Worm (Caenorhabditis elegans) whole organism, L4 larva: Measurements from ENCODE around the gene col-68.

Experiments
- D1046.2 ChIP-seq: fragments of 200-800 bp; sonication (Bioruptor generic); IDR thresholded peaks from 2 replicates; pipeline ENCODE4 v1.3.6; 2022; ENCODE audit warnings: missing genetic modification characterization, missing compliant biosample characterization
- F26F4.8 ChIP-seq: fragments of 200-800 bp; sonication (Bioruptor generic); conservative IDR thresholded peaks from 2 replicates; pipeline ENCODE4 v1.3.6; 2022; ENCODE audit warnings: missing genetic modification characterization, missing compliant biosample characterization
- R02D3.7 ChIP-seq: fragments of 150-350 bp; sonication (generic microtip); optimal IDR thresholded peaks from 3 replicates; lab custom pipeline; 2014; ENCODE audit warnings: missing biosample characterization, missing genetic modification characterization
- T20F7.1 ChIP-seq: fragments of 200-800 bp; sonication (Bioruptor generic); optimal IDR thresholded peaks from 2 replicates; lab custom pipeline; 2018; ENCODE audit warnings: mild to moderate bottlenecking, missing genetic modification characterization, missing compliant biosample characterization
- Y48G9A.11 ChIP-seq: fragments of 200-800 bp; sonication (Bioruptor generic); IDR thresholded peaks from 2 replicates; pipeline ENCODE4 v1.3.6; 2022; ENCODE audit warnings: missing genetic modification reagents, missing genetic modification characterization, missing compliant biosample characterization
- Y5F2A.4 ChIP-seq: fragments of 200-800 bp; sonication (Bioruptor generic); optimal IDR thresholded peaks from 2 replicates; lab custom pipeline; 2018; ENCODE audit warnings: mild to moderate bottlenecking, missing genetic modification characterization, missing compliant biosample characterization
- ZK337.2 ChIP-seq: fragments of 200-800 bp; sonication (Bioruptor generic); IDR thresholded peaks from 2 replicates; pipeline ENCODE4 v1.3.6; 2022; ENCODE audit warnings: missing genetic modification reagents, missing genetic modification characterization, missing compliant biosample characterization
- ama-1 ChIP-seq: fragments of 150-350 bp; optimal IDR thresholded peaks from 2 replicates; lab custom pipeline; 2014; ENCODE audit warnings: inconsistent platforms, mixed read lengths
- ceh-44 ChIP-seq: fragments of 200-800 bp; sonication (Bioruptor generic); IDR thresholded peaks from 2 replicates; pipeline ENCODE4 v1.3.6; 2022; ENCODE audit warnings: missing genetic modification reagents, missing genetic modification characterization, missing compliant biosample characterization
- ces-1 ChIP-seq: fragments of 150-350 bp; sonication (generic microtip); optimal IDR thresholded peaks from 4 replicates; lab custom pipeline; 2014; ENCODE audit warnings: missing biosample characterization, missing genetic modification reagents, missing genetic modification characterization
- ctbp-1 ChIP-seq: fragments of 200-800 bp; sonication (Bioruptor generic); IDR thresholded peaks from 2 replicates; pipeline ENCODE4 v1.3.6; 2022; ENCODE audit warnings: missing genetic modification reagents, missing genetic modification characterization, missing compliant biosample characterization
- daf-16 ChIP-seq, 3 experiments: sonication (generic microtip); optimal IDR thresholded peaks; 2 replicates each; lab custom pipeline; 2016 to 2017; ENCODE audit warnings: missing genetic modification characterization in 3 of 3, missing genetic modification reagents in 3 of 3, mild to moderate bottlenecking in 2 of 3, missing compliant biosample characterization in 2 of 3, missing biosample characterization in 1 of 3, moderate library complexity in 1 of 3
- dmd-8 ChIP-seq: fragments of 200-800 bp; sonication (Bioruptor generic); IDR thresholded peaks from 2 replicates; pipeline ENCODE4 v1.3.6; 2022; ENCODE audit warnings: missing genetic modification characterization, missing compliant biosample characterization
- dpl-1 ChIP-seq: fragments of 150-350 bp; optimal IDR thresholded peaks from 2 replicates; lab custom pipeline; 2014; ENCODE audit warnings: missing biosample characterization, missing genetic modification reagents, missing genetic modification characterization
- dve-1 ChIP-seq: sonication (generic microtip); optimal IDR thresholded peaks from 2 replicates; lab custom pipeline; 2017; ENCODE audit warnings: antibody characterized with exemption, mild to moderate bottlenecking, missing genetic modification characterization, missing compliant biosample characterization; ENCODE audit not compliant: insufficient read depth
- egl-43 ChIP-seq: fragments of 200-800 bp; sonication (Bioruptor generic); IDR thresholded peaks from 2 replicates; pipeline ENCODE4 v1.3.6; 2022; ENCODE audit warnings: missing genetic modification reagents, missing genetic modification characterization, missing compliant biosample characterization
- fkh-10 ChIP-seq: fragments of 150-350 bp; optimal IDR thresholded peaks from 2 replicates; lab custom pipeline; 2014; ENCODE audit warnings: missing biosample characterization, missing genetic modification reagents, missing genetic modification characterization
- hif-1 ChIP-seq, 2 experiments: sonication (generic microtip); optimal IDR thresholded peaks; 2 replicates each; lab custom pipeline; 2016 to 2017; ENCODE audit warnings: missing compliant biosample characterization in 2 of 2, missing genetic modification characterization in 2 of 2, missing genetic modification reagents in 2 of 2, missing genotype in 2 of 2, mild to moderate bottlenecking in 1 of 2
- hlh-30 ChIP-seq: sonication (generic microtip); optimal IDR thresholded peaks from 2 replicates; lab custom pipeline; 2017; ENCODE audit warnings: antibody characterized with exemption, mild to moderate bottlenecking, missing genetic modification characterization, missing compliant biosample characterization; ENCODE audit not compliant: insufficient read depth
- hmg-1.1 ChIP-seq: fragments of 200-800 bp; sonication (Bioruptor generic); IDR thresholded peaks from 2 replicates; pipeline ENCODE4 v1.3.6; 2022; ENCODE audit warnings: missing genetic modification reagents, missing genetic modification characterization, missing compliant biosample characterization
- lin-13 ChIP-seq: fragments of 150-350 bp; optimal IDR thresholded peaks from 2 replicates; lab custom pipeline; 2014; ENCODE audit warnings: missing biosample characterization, missing genetic modification reagents, missing genetic modification characterization
- lin-38 ChIP-seq: fragments of 200-800 bp; sonication (Bioruptor generic); IDR thresholded peaks from 2 replicates; pipeline ENCODE4 v1.3.6; 2022; ENCODE audit warnings: missing genetic modification reagents, missing genetic modification characterization, missing compliant biosample characterization
- lsy-2 ChIP-seq, 2 experiments: fragments of 150-350 bp in 1 of 2; sonication (generic microtip) in 1 of 2; optimal IDR thresholded peaks; 2 replicates each; lab custom pipeline; 2014 to 2017; ENCODE audit warnings: missing biosample characterization in 2 of 2, missing genetic modification characterization in 2 of 2
- mdl-1 ChIP-seq, 2 experiments: fragments of 150-350 bp in 1 of 2; sonication (generic microtip) in 1 of 2; optimal IDR thresholded peaks; 2 replicates each; lab custom pipeline; 2014 to 2017; ENCODE audit warnings: missing biosample characterization in 2 of 2, missing genetic modification characterization in 2 of 2
- mep-1 ChIP-seq: fragments of 150-350 bp; sonication (generic microtip); optimal IDR thresholded peaks from 3 replicates; lab custom pipeline; 2014; ENCODE audit warnings: missing biosample characterization, missing genetic modification characterization
- mes-2 ChIP-seq: sonication (generic microtip); optimal IDR thresholded peaks from 2 replicates; lab custom pipeline; 2016; ENCODE audit warnings: missing genotype, mild to moderate bottlenecking, missing genetic modification characterization, missing compliant biosample characterization; ENCODE audit not compliant: poor library complexity, severe bottlenecking
- mxl-3 ChIP-seq: fragments of 200-800 bp; sonication (Bioruptor generic); optimal IDR thresholded peaks from 2 replicates; lab custom pipeline; 2018; ENCODE audit warnings: mild to moderate bottlenecking, missing genetic modification characterization, missing compliant biosample characterization
- nhr-6 ChIP-seq: fragments of 150-350 bp; optimal IDR thresholded peaks from 2 replicates; lab custom pipeline; 2014; ENCODE audit warnings: missing biosample characterization, missing genetic modification characterization
- pha-4 ChIP-seq, 2 experiments: fragments of 150-350 bp in 1 of 2; fragments of 200-800 bp in 1 of 2; sonication (Bioruptor generic) in 1 of 2; IDR thresholded peaks in 1 of 2; optimal IDR thresholded peaks in 1 of 2; 2 replicates each; pipeline versions ENCODE4 v1.3.6 to Lab custom; 2014 to 2022; ENCODE audit warnings: missing genetic modification characterization in 2 of 2, missing genetic modification reagents in 2 of 2, missing biosample characterization in 1 of 2, missing compliant biosample characterization in 1 of 2
- pqm-1 ChIP-seq: sonication (generic microtip); optimal IDR thresholded peaks from 2 replicates; lab custom pipeline; 2017; ENCODE audit warnings: missing biosample characterization, missing genetic modification characterization
- rbr-2 ChIP-seq: sonication (generic microtip); optimal IDR thresholded peaks from 2 replicates; lab custom pipeline; 2016; ENCODE audit warnings: missing genotype, missing genetic modification characterization, missing compliant biosample characterization
- set-16 ChIP-seq: fragments of 200-800 bp; sonication (Bioruptor generic); IDR thresholded peaks from 2 replicates; pipeline ENCODE4 v1.3.6; 2022; ENCODE audit warnings: missing genetic modification reagents, missing genetic modification characterization, missing compliant biosample characterization
- snpc-1.2 ChIP-seq: fragments of 200-800 bp; sonication (Bioruptor generic); IDR thresholded peaks from 2 replicates; pipeline ENCODE4 v1.3.6; 2022; ENCODE audit warnings: missing genetic modification reagents, missing genetic modification characterization, missing compliant biosample characterization
- unc-62 ChIP-seq, 3 experiments: fragments of 150-350 bp in 1 of 3; sonication (generic microtip); optimal IDR thresholded peaks in 2 of 3; peaks in 1 of 3; 1 replicate in 1 of 3; 2 replicates in 2 of 3; lab custom pipeline; 2014 to 2017; ENCODE audit warnings: missing biosample characterization in 3 of 3, missing genetic modification characterization in 3 of 3, missing genetic modification reagents in 3 of 3, missing genotype in 1 of 3

Gene col-68

DNA sequence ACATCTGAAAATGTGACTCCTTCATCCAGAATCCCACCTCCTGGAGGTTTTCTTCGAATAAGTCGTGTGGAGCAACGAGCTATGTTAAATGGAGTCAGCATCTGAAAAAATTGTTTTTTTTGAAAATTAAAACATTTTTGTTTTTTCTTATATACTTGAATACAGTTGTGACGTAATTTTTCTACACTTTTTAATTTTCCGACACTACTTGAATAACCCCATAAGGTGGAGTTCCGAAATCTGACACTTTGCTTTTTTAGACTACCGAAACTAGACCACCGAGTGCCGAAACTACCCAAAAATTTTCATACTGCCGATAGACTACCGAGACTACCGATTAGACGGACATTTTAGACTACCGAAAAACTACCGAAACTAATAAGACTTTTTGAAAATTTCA lies 12.9 kb upstream of the col-68 start, which contains the start of gene mcat-1:
mcat-1 (minus strand) TSS at position 101 of the 400 bp plus-strand sequence.
- TF ChIP-seq unc-62 (GFP tag; optimal IDR thresholded peaks at IDR 0.05 in 1 of 2; lab: Kevin White, UChicago) (peak in 1 of 2 experiments; percentile 49), unc-62 (tag; optimal IDR thresholded peaks at IDR 0.05; lab: Kevin White, UChicago) (no peak), ZK337.2 (GFP tag; lab: Robert Waterston, UW) (no peak), pha-4 (GFP tag; IDR thresholded peaks at IDR 0.05; lab: Robert Waterston, UW) (no peak), pha-4 (tag; optimal IDR thresholded peaks at IDR 0.05; lab: Kevin White, UChicago) (no peak)
- TF ChIP-seq, all 104 proteins: peak for 1

DNA sequence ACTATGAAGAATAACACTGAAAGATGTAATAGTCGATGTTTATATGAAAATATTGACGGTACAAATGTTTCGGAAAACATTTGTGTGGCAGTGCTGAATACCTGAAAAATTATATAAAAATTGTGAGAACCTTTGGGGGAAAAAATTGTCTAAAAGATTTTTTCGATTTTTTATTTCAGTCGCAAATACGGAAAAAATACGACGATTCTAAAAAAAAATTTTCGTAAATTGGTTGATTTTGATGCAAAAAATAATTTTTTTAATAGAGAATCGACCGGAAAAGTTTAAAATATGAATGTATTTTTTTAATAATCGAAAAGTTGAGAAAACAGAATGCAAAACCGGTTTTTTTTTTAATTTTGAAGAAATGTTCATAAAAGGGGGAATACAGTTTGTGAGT lies 9.2 kb upstream of the col-68 start, which contains the start of gene C50D2.7:
C50D2.7 (minus strand) TSS at position 101 of the 400 bp plus-strand sequence.
- TF ChIP-seq pqm-1 (tag; lab: Kevin White, UChicago), result no peak

DNA sequence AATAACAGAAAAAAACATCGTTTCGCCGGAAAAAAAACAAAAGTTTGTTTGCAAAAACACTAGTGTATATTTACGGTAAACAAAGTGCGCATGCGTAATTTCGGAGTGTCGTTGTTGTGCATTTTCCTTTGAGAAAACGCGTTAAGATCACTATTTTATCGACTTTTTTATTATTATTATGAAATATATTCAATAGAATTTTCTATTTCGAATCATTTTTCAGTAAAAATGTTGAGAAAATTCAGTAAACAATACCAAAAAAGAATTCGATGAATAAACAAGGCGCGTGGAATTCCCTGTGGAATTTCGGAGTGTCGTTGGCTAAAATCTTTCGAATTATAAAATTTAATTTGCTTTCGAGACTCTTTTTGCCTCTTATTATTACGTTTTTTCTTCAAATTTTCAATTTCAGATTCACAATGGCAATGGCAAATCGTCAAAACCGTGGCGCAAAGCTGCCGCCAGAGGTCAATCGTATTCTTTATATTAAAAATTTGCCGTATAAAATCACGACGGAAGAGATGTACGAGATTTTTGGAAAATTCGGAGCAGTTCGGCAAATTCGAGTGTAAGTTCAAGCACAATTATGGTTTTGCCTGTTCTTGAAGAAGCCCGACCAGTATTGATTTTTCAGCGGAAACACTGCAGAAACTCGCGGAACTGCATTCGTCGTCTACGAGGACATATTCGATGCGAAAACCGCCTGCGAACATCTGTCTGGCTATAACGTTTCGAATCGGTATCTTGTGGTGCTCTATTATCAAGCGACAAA lies 6.2 kb upstream of the col-68 start, which contains the start of the genes luc-7L3 and sftb-6:
luc-7L3 (minus strand) TSS at position 36 of the 772 bp plus-strand sequence.
sftb-6 (plus strand) TSS at position 413 of the 772 bp plus-strand sequence.
- TF ChIP-seq mep-1 (tag; lab: Kevin White, UChicago), result peak; percentile 56
- no peak for TF ChIP-seq dmd-8 (GFP tag; lab: Robert Waterston, UW)
- no peak for TF ChIP-seq F26F4.8 (GFP tag; lab: Robert Waterston, UW)
- no peak for TF ChIP-seq ces-1 (GFP tag; lab: Kevin White, UChicago)
- peak in 1 of 2 experiments; percentile 72 for TF ChIP-seq lsy-2 (tag; optimal IDR thresholded peaks at IDR 0.05; lab: Kevin White, UChicago)
- TF ChIP-seq fkh-10 (GFP tag; lab: Kevin White, UChicago), result peak; percentile 25
- peak; percentile 48 for TF ChIP-seq rbr-2
- peak; percentile 100 for TF ChIP-seq T20F7.1 (GFP tag; lab: Kevin White, UChicago)
- peak; percentile 26 for TF ChIP-seq lin-38 (GFP tag; lab: Robert Waterston, UW)
- TF ChIP-seq dve-1 (tag; lab: Kevin White, UChicago), result peak; percentile 37
- no peak for TF ChIP-seq lin-13 (GFP tag; lab: Kevin White, UChicago)
- TF ChIP-seq dpl-1 (GFP tag; lab: Kevin White, UChicago), result peak; percentile 64
- no peak for TF ChIP-seq daf-16 (GFP tag; optimal IDR thresholded peaks at IDR 0.05; lab: Kevin White, UChicago)
- peak; percentile 72 for TF ChIP-seq daf-16 (tag; optimal IDR thresholded peaks at IDR 0.05; lab: Kevin White, UChicago)
- no peak for TF ChIP-seq mdl-1 (tag; optimal IDR thresholded peaks at IDR 0.05; lab: Kevin White, UChicago)
- TF ChIP-seq ama-1 (lab: Kevin White, UChicago), result no peak
- TF ChIP-seq mes-2 (tag; lab: Kevin White, UChicago), result no peak
- TF ChIP-seq Y5F2A.4, result no peak
- TF ChIP-seq Y48G9A.11 (GFP tag; lab: Robert Waterston, UW), result peak; percentile 97
- TF ChIP-seq hif-1 (tag; optimal IDR thresholded peaks at IDR 0.05; lab: Kevin White, UChicago), result peak in 1 of 2 experiments; percentile 7
- TF ChIP-seq hlh-30 (tag; lab: Kevin White, UChicago), result peak; percentile 21
- TF ChIP-seq ctbp-1 (GFP tag; lab: Robert Waterston, UW), result 0 out of 2 replicates have a peak, but pooled peaks have one; percentile 19
- peak; percentile 29; the same call in 1 of the 2 replicates for TF ChIP-seq hmg-1.1
- peak; percentile 83 for TF ChIP-seq R02D3.7

DNA sequence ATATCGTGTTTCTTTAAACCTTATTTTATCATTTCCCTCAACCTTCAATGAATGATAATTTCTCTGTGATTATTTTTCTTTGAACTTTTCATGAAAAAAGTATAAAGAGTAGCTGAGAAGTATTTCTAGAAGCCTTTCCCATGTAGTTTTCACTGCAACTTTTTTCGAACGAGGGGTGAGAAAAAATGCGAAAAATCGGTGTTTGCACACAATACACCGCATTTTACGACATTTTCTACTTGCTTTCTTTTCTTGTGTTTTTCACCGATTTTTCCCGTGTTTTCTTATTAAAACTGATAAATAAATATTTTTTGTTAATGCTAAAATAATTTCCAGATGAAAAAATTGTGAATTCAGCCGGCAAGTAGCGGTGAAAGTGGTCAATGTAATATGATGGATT lies 5.4 kb upstream of the col-68 start, which contains the start of gene C50D2.10:
C50D2.10 (plus strand) TSS at position 245 of the 400 bp plus-strand sequence.
- peak; percentile 68 for TF ChIP-seq Y48G9A.11 (GFP tag; lab: Robert Waterston, UW)

DNA sequence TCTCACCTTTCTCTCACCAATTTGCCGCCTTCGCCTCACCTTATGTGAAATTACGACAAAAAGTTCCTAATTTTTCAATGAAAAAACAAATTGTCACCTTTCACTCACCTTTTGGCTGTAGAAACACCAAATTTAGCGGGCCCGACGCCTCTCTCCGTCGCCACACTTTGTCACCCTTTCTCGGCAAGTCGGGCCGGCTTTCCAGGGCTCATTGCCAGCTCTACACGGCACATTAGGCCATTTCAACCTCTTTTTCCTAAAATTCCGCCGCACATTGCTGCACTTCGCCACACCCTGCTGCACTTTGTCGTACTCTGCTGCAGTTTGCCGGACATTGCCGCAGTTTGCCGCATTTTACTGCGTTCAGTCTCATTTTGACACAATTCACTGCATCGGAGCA lies 3.2 kb upstream of the col-68 start:
- TF ChIP-seq nhr-6 (tag; lab: Kevin White, UChicago) (no peak), ceh-44 (GFP tag; lab: Robert Waterston, UW) (0 out of 2 replicates have a peak, but pooled peaks have one; percentile 49), set-16 (peak; percentile 50; the same call in 1 of the 2 replicates), Y48G9A.11 (GFP tag; lab: Robert Waterston, UW) (peak; percentile 39; the same call in 1 of the 2 replicates), unc-62 (GFP tag; optimal IDR thresholded peaks at IDR 0.05 in 1 of 2; lab: Kevin White, UChicago) (no peak), unc-62 (tag; optimal IDR thresholded peaks at IDR 0.05; lab: Kevin White, UChicago) (no peak), mxl-3 (no peak), D1046.2 (GFP tag; lab: Robert Waterston, UW) (0 out of 2 replicates have a peak, but pooled peaks have one; percentile 32), snpc-1.2 (0 out of 2 replicates have a peak, but pooled peaks have one; percentile 38), egl-43 (GFP tag; lab: Robert Waterston, UW) (0 out of 2 replicates have a peak, but pooled peaks have one; percentile 16)
- TF ChIP-seq, all 104 proteins: peak for 6
